Worm (Caenorhabditis elegans) whole organism, L2 larva: ENCODE results near the gene F56C3.10.

Source experiments
- ama-1 ChIP-seq: fragments of 150-350 bp; optimal IDR thresholded peaks from 2 replicates; lab custom pipeline; 2018; ENCODE audit warnings: inconsistent platforms
- lsy-2 ChIP-seq, 2 experiments: fragments of 150-350 bp in 1 of 2; sonication (generic microtip) in 1 of 2; optimal IDR thresholded peaks; 2 replicates each; lab custom pipeline; 2014 to 2017; ENCODE audit warnings: missing biosample characterization in 2 of 2, missing genetic modification characterization in 2 of 2
- nhr-237 ChIP-seq: fragments of 150-350 bp; optimal IDR thresholded peaks from 2 replicates; lab custom pipeline; 2014; ENCODE audit warnings: missing biosample characterization, missing genetic modification characterization
- nhr-25 ChIP-seq: fragments of 150-350 bp; sonication (generic microtip); optimal IDR thresholded peaks from 3 replicates; lab custom pipeline; 2014; ENCODE audit warnings: missing biosample characterization, missing genetic modification characterization
- sem-4 ChIP-seq: fragments of 150-350 bp; optimal IDR thresholded peaks from 2 replicates; lab custom pipeline; 2014; ENCODE audit warnings: missing biosample characterization, missing genetic modification reagents, missing genetic modification characterization
- sma-3 ChIP-seq: sonication (generic microtip); optimal IDR thresholded peaks from 2 replicates; lab custom pipeline; 2016; ENCODE audit warnings: missing genetic modification reagents, missing genetic modification characterization, missing compliant biosample characterization
- ztf-11 ChIP-seq: sonication (generic microtip); optimal IDR thresholded peaks from 2 replicates; lab custom pipeline; 2017; ENCODE audit warnings: missing biosample characterization, missing genetic modification characterization

ce11 chrX:1367416-1367815 is 14.0 kb downstream of the F56C3.10 start, which contains the start of gene dgn-2:
- TF ChIP-seq nhr-237 (tag; lab: Kevin White, UChicago) (no peak), sma-3 (no peak), sem-4 (no peak), nhr-25 (tag; lab: Kevin White, UChicago) (no peak), ama-1 (lab: Kevin White, UChicago) (no peak), ztf-11 (tag; lab: Kevin White, UChicago) (no peak), lsy-2 (tag; optimal IDR thresholded peaks at IDR 0.05; lab: Kevin White, UChicago) (no peak)
